Fruit fly (Drosophila melanogaster) whole organism, adult: Measurements from ENCODE around the gene CG43182.

Experiments
- CG11617 ChIP-seq: fragments of 200-800 bp; sonication (Bioruptor generic); optimal IDR thresholded peaks from 2 replicates; lab custom pipeline; 2017; ENCODE audit warnings: mild to moderate bottlenecking, missing biosample characterization, missing genetic modification reagents, missing genetic modification characterization
- CG12768 ChIP-seq: fragments of 200-800 bp; sonication (Bioruptor generic); optimal IDR thresholded peaks from 2 replicates; lab custom pipeline; 2017; ENCODE audit warnings: missing biosample characterization, missing genetic modification characterization, mild to moderate bottlenecking, moderate library complexity, missing genetic modification reagents
- CG14711 ChIP-seq: fragments of 200-800 bp; sonication (Bioruptor generic); optimal IDR thresholded peaks from 2 replicates; lab custom pipeline; 2018; ENCODE audit warnings: missing biosample characterization, mild to moderate bottlenecking, missing genetic modification characterization, moderate library complexity
- CG1620 ChIP-seq: fragments of 200-800 bp; sonication (Bioruptor generic); optimal IDR thresholded peaks from 2 replicates; lab custom pipeline; 2016; ENCODE audit warnings: missing biosample characterization, missing genetic modification characterization
- CG33017 ChIP-seq: fragments of 200-800 bp; sonication (Bioruptor generic); optimal IDR thresholded peaks from 2 replicates; lab custom pipeline; 2018; ENCODE audit warnings: missing biosample characterization, mild to moderate bottlenecking, missing genetic modification characterization, moderate library complexity
- CG5204 ChIP-seq: fragments of 200-800 bp; sonication (Bioruptor generic); optimal IDR thresholded peaks from 2 replicates; lab custom pipeline; 2016; ENCODE audit warnings: missing biosample characterization, missing genetic modification characterization
- CG7045 ChIP-seq: fragments of 200-800 bp; sonication (Bioruptor generic); optimal IDR thresholded peaks from 2 replicates; lab custom pipeline; 2017; ENCODE audit warnings: missing biosample characterization, mild to moderate bottlenecking, missing genetic modification characterization
- CG7101 ChIP-seq: fragments of 200-800 bp; sonication (Bioruptor generic); optimal IDR thresholded peaks from 2 replicates; lab custom pipeline; 2018; ENCODE audit warnings: missing biosample characterization, mild to moderate bottlenecking, missing genetic modification characterization, moderate library complexity
- Clk ChIP-seq: fragments of 200-800 bp; sonication (Bioruptor generic); optimal IDR thresholded peaks from 2 replicates; lab custom pipeline; 2017; ENCODE audit warnings: missing biosample characterization, missing genetic modification characterization
- Crg-1 ChIP-seq: fragments of 200-800 bp; sonication (Bioruptor generic); optimal IDR thresholded peaks from 2 replicates; lab custom pipeline; 2016; ENCODE audit warnings: missing biosample characterization, missing genetic modification characterization
- Hr96 ChIP-seq: fragments of 200-800 bp; sonication (Bioruptor generic); optimal IDR thresholded peaks from 2 replicates; lab custom pipeline; 2016; ENCODE audit warnings: missing biosample characterization, missing genetic modification characterization
- Mnt ChIP-seq: fragments of 200-800 bp; sonication (Bioruptor generic); optimal IDR thresholded peaks from 2 replicates; lab custom pipeline; 2016; ENCODE audit warnings: missing biosample characterization, mild to moderate bottlenecking, missing genetic modification characterization
- bab1 ChIP-seq: fragments of 200-800 bp; sonication (Bioruptor generic); optimal IDR thresholded peaks from 3 replicates; lab custom pipeline; 2019; ENCODE audit warnings: missing biosample characterization, mild to moderate bottlenecking, missing genetic modification characterization, moderate library complexity
- cic ChIP-seq: fragments of 200-800 bp; sonication (Bioruptor generic); optimal IDR thresholded peaks from 2 replicates; lab custom pipeline; 2017; ENCODE audit warnings: missing biosample characterization, mild to moderate bottlenecking, missing genetic modification characterization, moderate library complexity
- cnc ChIP-seq, 2 experiments: fragments of >200 bp; optimal IDR thresholded peaks; 2 replicates each; lab custom pipeline; 2017
- kay ChIP-seq: fragments of 200-800 bp; sonication (Bioruptor generic); peaks from one replicate; lab custom pipeline; 2016; ENCODE audit warnings: missing biosample characterization, missing genetic modification characterization, borderline replicate concordance
- ovo ChIP-seq: fragments of 200-800 bp; sonication (Bioruptor generic); optimal IDR thresholded peaks from 2 replicates; lab custom pipeline; 2016; ENCODE audit warnings: missing biosample characterization, missing genetic modification characterization
- pad ChIP-seq: fragments of 200-800 bp; sonication (Bioruptor generic); optimal IDR thresholded peaks from 3 replicates; lab custom pipeline; 2017; ENCODE audit warnings: missing biosample characterization, missing genetic modification characterization, mild to moderate bottlenecking, moderate library complexity, missing genetic modification reagents
- tj ChIP-seq: fragments of 200-800 bp; sonication (Bioruptor generic); optimal IDR thresholded peaks from 3 replicates; lab custom pipeline; 2017; ENCODE audit warnings: missing biosample characterization, mild to moderate bottlenecking, missing genetic modification characterization, moderate library complexity
- toe ChIP-seq: fragments of 200-800 bp; sonication (Bioruptor generic); optimal IDR thresholded peaks from 2 replicates; lab custom pipeline; 2016; ENCODE audit warnings: missing biosample characterization, missing genetic modification characterization

Gene CG43182

DNA sequence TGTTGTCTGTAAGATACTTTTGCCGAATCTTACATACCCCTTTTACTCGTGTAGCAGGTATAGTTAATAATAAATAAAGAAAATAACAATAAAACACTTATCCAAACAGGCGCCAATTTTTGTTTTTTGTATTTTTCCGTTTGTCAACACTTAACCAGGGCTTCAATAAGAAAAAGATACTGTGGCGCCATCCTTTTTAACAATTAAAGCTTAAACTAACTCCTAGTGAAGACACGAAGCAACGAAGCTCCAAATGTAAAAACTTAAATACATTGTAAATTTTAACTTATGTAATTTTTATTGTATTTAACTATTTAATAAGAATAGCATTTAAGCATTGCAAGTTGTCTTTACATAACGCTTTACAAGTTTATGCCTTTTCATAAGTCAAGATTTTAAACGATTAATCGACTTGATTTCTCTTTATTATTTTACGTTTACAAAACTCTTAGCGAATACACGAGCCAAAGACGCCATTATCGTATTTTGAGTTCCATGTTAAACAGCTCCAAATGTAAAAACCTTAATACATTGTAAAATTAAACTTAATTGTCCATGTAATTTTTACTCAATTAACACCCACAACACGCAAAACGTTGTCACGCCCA, 16.1 kb upstream of the CG43182 start:
- TF ChIP-seq toe (GFP tag; lab: Kevin White, UChicago): no peak
- TF ChIP-seq CG1620 (GFP tag; lab: Kevin White, UChicago): peak; percentile 1

DNA sequence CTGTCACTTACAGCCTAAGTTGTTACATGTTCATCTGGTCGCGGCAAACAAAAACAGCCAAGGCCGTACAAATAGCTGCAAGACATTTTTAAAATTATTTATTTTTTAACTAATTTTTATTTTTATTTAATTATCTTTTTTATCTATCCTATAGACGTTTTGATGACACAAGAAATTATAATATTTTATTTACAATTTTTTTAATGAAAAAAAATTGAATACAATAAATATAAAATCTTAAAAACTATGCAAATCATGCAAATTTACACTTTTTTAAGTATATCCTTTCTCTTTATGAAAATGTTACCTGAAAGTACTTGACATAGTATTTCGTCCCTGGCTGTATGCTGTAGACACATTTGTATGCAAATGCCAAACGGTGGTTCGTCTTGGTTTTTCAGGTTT, 14.7 kb upstream of the CG43182 start:
- TF ChIP-seq CG7101 (peak; percentile 24), CG14711 (tag; lab: Kevin White, UChicago) (peak; percentile 55), CG7045 (GFP tag; lab: Kevin White, UChicago) (no peak), CG33017 (tag; lab: Kevin White, UChicago) (peak; percentile 47)

- no peak for TF ChIP-seq ovo (GFP tag; lab: Kevin White, UChicago)
- no peak for TF ChIP-seq CG14711 (tag; lab: Kevin White, UChicago)
- no peak for TF ChIP-seq CG11617 (GFP tag; lab: Kevin White, UChicago)
- TF ChIP-seq CG5204 (GFP tag; lab: Kevin White, UChicago): no peak
- TF ChIP-seq toe (GFP tag; lab: Kevin White, UChicago): no peak
- no peak for TF ChIP-seq pad (GFP tag; lab: Kevin White, UChicago)
- TF ChIP-seq CG7045 (GFP tag; lab: Kevin White, UChicago): no peak
- no peak for TF ChIP-seq bab1 (GFP tag; lab: Kevin White, UChicago)
- TF ChIP-seq CG33017 (tag; lab: Kevin White, UChicago): no peak
- TF ChIP-seq Mnt (GFP tag; lab: Kevin White, UChicago): no peak
- TF ChIP-seq kay (GFP tag; lab: Kevin White, UChicago): no peak
- TF ChIP-seq cnc (optimal IDR thresholded peaks at IDR 0.05; lab: Kevin White, UChicago): no peak
- TF ChIP-seq cic (GFP tag; lab: Kevin White, UChicago): no peak
- no peak for TF ChIP-seq tj (GFP tag; lab: Kevin White, UChicago)
- TF ChIP-seq CG1620 (GFP tag; lab: Kevin White, UChicago): no peak
- no peak for TF ChIP-seq CG7101
- no peak for TF ChIP-seq Crg-1 (GFP tag; lab: Kevin White, UChicago)
- TF ChIP-seq CG12768 (GFP tag; lab: Kevin White, UChicago): no peak
- TF ChIP-seq Clk (GFP tag; lab: Kevin White, UChicago): no peak
- no peak for TF ChIP-seq Hr96
These were observed 12.8 kb upstream of the CG43182 start for dm6 chrX:339866-340571.

DNA sequence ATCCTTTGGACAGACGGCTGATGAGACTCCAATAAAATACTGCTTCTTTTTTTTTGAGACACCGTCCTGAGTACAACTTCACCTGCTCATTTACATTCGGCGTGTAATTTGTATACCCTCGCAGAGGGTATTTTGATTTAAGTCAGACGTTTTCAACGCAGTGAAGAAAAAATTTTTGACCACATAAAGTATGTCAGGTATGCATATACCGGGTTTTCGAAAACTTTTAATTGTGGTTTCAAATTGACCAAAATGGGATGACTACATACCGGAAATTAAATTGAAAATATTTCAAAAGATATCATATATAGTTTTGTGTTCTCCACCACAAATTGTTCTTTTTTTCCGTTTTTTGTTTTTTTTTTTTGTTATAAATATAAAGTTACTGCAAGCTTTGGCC, 12.1 kb upstream of the CG43182 start:
- no peak for TF ChIP-seq toe (GFP tag; lab: Kevin White, UChicago)

- TF ChIP-seq CG12768 (GFP tag; lab: Kevin White, UChicago) (no peak), Crg-1 (GFP tag; lab: Kevin White, UChicago) (no peak), tj (GFP tag; lab: Kevin White, UChicago) (no peak), cnc (optimal IDR thresholded peaks at IDR 0.05; lab: Kevin White, UChicago) (no peak), ovo (GFP tag; lab: Kevin White, UChicago) (no peak), Mnt (GFP tag; lab: Kevin White, UChicago) (no peak), Hr96 (no peak), pad (GFP tag; lab: Kevin White, UChicago) (no peak), toe (GFP tag; lab: Kevin White, UChicago) (no peak), cic (GFP tag; lab: Kevin White, UChicago) (no peak), CG7045 (GFP tag; lab: Kevin White, UChicago) (no peak), kay (GFP tag; lab: Kevin White, UChicago) (no peak), CG7101 (no peak), CG11617 (GFP tag; lab: Kevin White, UChicago) (no peak), bab1 (GFP tag; lab: Kevin White, UChicago) (no peak)
These were observed 10.3 kb upstream of the CG43182 start for dm6 chrX:342422-343169.

DNA sequence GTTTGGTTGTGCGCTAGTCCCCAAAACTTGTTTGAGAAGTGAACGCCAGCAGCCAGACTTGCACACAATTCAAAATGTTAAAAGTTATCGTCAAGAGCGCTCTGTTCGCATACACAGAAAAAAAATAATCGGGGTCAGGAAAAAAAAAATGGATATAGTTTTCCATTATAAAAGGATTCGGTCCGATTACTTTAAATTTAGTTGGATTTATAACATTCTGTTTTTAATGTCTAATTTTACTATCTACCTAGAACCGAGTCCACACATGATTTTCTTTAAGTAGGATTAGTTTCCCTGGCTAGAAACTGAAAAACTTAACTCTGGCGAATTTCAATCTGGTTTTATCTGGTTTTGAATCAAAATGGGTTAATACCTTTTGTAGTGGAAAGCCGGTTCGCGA, 7.6 kb upstream of the CG43182 start:
- TF ChIP-seq cic (GFP tag; lab: Kevin White, UChicago): no peak
- TF ChIP-seq tj (GFP tag; lab: Kevin White, UChicago): no peak
- no peak for TF ChIP-seq kay (GFP tag; lab: Kevin White, UChicago)
- TF ChIP-seq ovo (GFP tag; lab: Kevin White, UChicago): no peak
- no peak for TF ChIP-seq CG33017 (tag; lab: Kevin White, UChicago)
